Fruit fly (Drosophila melanogaster) whole organism, wandering third instar larva: ENCODE measurements around the gene Tdh.

Experiments
- Abd-B ChIP-seq: fragments of >200 bp; optimal IDR thresholded peaks from 2 replicates; lab custom pipeline; 2017; ENCODE audit warnings: missing biosample characterization, missing genetic modification characterization
- CG32264 ChIP-seq: fragments of 200-800 bp; sonication (Bioruptor generic); optimal IDR thresholded peaks from 2 replicates; lab custom pipeline; 2016; ENCODE audit warnings: missing biosample characterization, missing genetic modification characterization
- CG9705 ChIP-seq: fragments of 200-800 bp; sonication (Bioruptor generic); optimal IDR thresholded peaks from 2 replicates; lab custom pipeline; 2018; ENCODE audit warnings: missing biosample characterization, mild to moderate bottlenecking, missing genetic modification characterization
- CrebA ChIP-seq: fragments of 200-800 bp; sonication (Bioruptor generic); optimal IDR thresholded peaks from 2 replicates; lab custom pipeline; 2016; ENCODE audit warnings: missing biosample characterization, mild to moderate bottlenecking, missing genetic modification characterization, borderline replicate concordance
- Dfd ChIP-seq: fragments of >200 bp; optimal IDR thresholded peaks from 2 replicates; lab custom pipeline; 2017; ENCODE audit warnings: missing biosample characterization, missing genetic modification characterization
- Dif ChIP-seq: fragments of 200-275, 200-300 bp; sonication (Bioruptor generic); optimal IDR thresholded peaks from 2 replicates; lab custom pipeline; 2018; ENCODE audit warnings: missing biosample characterization, missing genetic modification characterization; ENCODE audit not compliant: partially characterized antibody
- GATAd ChIP-seq: sonication (Bioruptor generic); optimal IDR thresholded peaks from 2 replicates; lab custom pipeline; 2016; ENCODE audit warnings: missing biosample characterization, missing genetic modification characterization
- HLH106 ChIP-seq: fragments of 200-800 bp; optimal IDR thresholded peaks from 3 replicates; lab custom pipeline; 2019; ENCODE audit warnings: missing biosample characterization, mild to moderate bottlenecking, missing genetic modification characterization, moderate library complexity
- Hnf4 ChIP-seq: fragments of 200-800 bp; sonication (Bioruptor generic); optimal IDR thresholded peaks from 2 replicates; lab custom pipeline; 2016; ENCODE audit warnings: missing biosample characterization, mild to moderate bottlenecking, missing genetic modification characterization
- Hr78 ChIP-seq: fragments of >200 bp; optimal IDR thresholded peaks from 2 replicates; lab custom pipeline; 2017; ENCODE audit warnings: missing biosample characterization, missing genetic modification characterization
- Hr83 ChIP-seq: fragments of 200-300 bp; sonication (Bioruptor generic); optimal IDR thresholded peaks from 2 replicates; lab custom pipeline; 2016; ENCODE audit warnings: missing biosample characterization, mild to moderate bottlenecking, missing genetic modification characterization, moderate library complexity; ENCODE audit not compliant: poor library complexity, severe bottlenecking
- Jra ChIP-seq: sonication (Bioruptor generic); optimal IDR thresholded peaks from 2 replicates; lab custom pipeline; 2016; ENCODE audit warnings: missing biosample characterization, missing genetic modification characterization
- Mio ChIP-seq: sonication (Bioruptor generic); optimal IDR thresholded peaks from 2 replicates; lab custom pipeline; 2016; ENCODE audit warnings: missing biosample characterization, missing genetic modification characterization
- Myc ChIP-seq: fragments of >200 bp; optimal IDR thresholded peaks from 2 replicates; lab custom pipeline; 2017
- OdsH ChIP-seq: fragments of 200-800 bp; sonication (Bioruptor generic); optimal IDR thresholded peaks from 2 replicates; lab custom pipeline; 2016; ENCODE audit warnings: missing biosample characterization, mild to moderate bottlenecking, missing genetic modification characterization
- Rel ChIP-seq, 2 experiments: fragments of 200-800 bp; sonication (Bioruptor generic) in 1 of 2; optimal IDR thresholded peaks; 2 replicates in 1 of 2; 3 replicates in 1 of 2; lab custom pipeline; 2016 to 2019; ENCODE audit warnings: mild to moderate bottlenecking in 2 of 2, missing biosample characterization in 2 of 2, missing genetic modification characterization in 2 of 2, moderate library complexity in 1 of 2
- Sp1 ChIP-seq: fragments of 200-800 bp; sonication (Bioruptor generic); optimal IDR thresholded peaks from 3 replicates; lab custom pipeline; 2019; ENCODE audit warnings: missing biosample characterization, mild to moderate bottlenecking, missing genetic modification characterization, moderate library complexity
- Vsx2 ChIP-seq: fragments of 200-300, 225-300 bp; sonication (Bioruptor generic); optimal IDR thresholded peaks from 2 replicates; lab custom pipeline; 2018; ENCODE audit warnings: missing biosample characterization, missing genetic modification characterization; ENCODE audit not compliant: partially characterized antibody
- br ChIP-seq: fragments of 200-800 bp; sonication (Bioruptor generic); optimal IDR thresholded peaks from 2 replicates; lab custom pipeline; 2016; ENCODE audit warnings: missing biosample characterization, missing genetic modification characterization
- brk ChIP-seq: fragments of 200-800 bp; sonication (Bioruptor generic); optimal IDR thresholded peaks from 2 replicates; lab custom pipeline; 2016; ENCODE audit warnings: missing biosample characterization, mild to moderate bottlenecking, missing genetic modification characterization
- dl ChIP-seq, 2 experiments: fragments of 175-275, 200-275 bp in 1 of 2; fragments of 200-275 bp in 1 of 2; sonication (Bioruptor generic); optimal IDR thresholded peaks; lab custom pipeline; 2018; ENCODE audit warnings: mild to moderate bottlenecking in 2 of 2, missing biosample characterization in 2 of 2, missing genetic modification characterization in 2 of 2, moderate library complexity in 2 of 2; ENCODE audit not compliant: partially characterized antibody in 2 of 2, insufficient read depth in 1 of 2
- dmrt93B ChIP-seq: fragments of 200-800 bp; sonication (Bioruptor generic); optimal IDR thresholded peaks from 2 replicates; lab custom pipeline; 2018; ENCODE audit warnings: missing biosample characterization, mild to moderate bottlenecking, missing genetic modification characterization
- dsf ChIP-seq: sonication (Bioruptor generic); optimal IDR thresholded peaks from 2 replicates; lab custom pipeline; 2016; ENCODE audit warnings: missing biosample characterization, missing genetic modification characterization, borderline replicate concordance
- ey ChIP-seq: fragments of 200-800 bp; sonication (Bioruptor generic); optimal IDR thresholded peaks from 2 replicates; lab custom pipeline; 2016; ENCODE audit warnings: missing biosample characterization, missing genetic modification characterization
- foxo ChIP-seq, 2 experiments: fragments of 200-800 bp; sonication (Bioruptor generic); optimal IDR thresholded peaks; 2 replicates in 1 of 2; 3 replicates in 1 of 2; lab custom pipeline; 2016 to 2017; ENCODE audit warnings: missing biosample characterization in 2 of 2, missing genetic modification characterization in 2 of 2
- fru ChIP-seq: fragments of 200-800 bp; sonication (Bioruptor generic); optimal IDR thresholded peaks from 3 replicates; lab custom pipeline; 2016; ENCODE audit warnings: missing biosample characterization, mild to moderate bottlenecking, missing genetic modification characterization
- h ChIP-seq: fragments of 200-800 bp; sonication (Bioruptor generic); optimal IDR thresholded peaks from 3 replicates; lab custom pipeline; 2016; ENCODE audit warnings: missing biosample characterization, mild to moderate bottlenecking, missing genetic modification characterization
- jim ChIP-seq: fragments of 175-275, 200-325 bp; sonication (Bioruptor generic); optimal IDR thresholded peaks from 2 replicates; lab custom pipeline; 2016; ENCODE audit warnings: missing biosample characterization, mild to moderate bottlenecking, missing genetic modification characterization
- lola ChIP-seq: fragments of >200 bp; optimal IDR thresholded peaks from 2 replicates; lab custom pipeline; 2017; ENCODE audit warnings: missing biosample characterization, missing genetic modification characterization
- pan ChIP-seq: fragments of >200 bp; optimal IDR thresholded peaks from 2 replicates; lab custom pipeline; 2017
- psq ChIP-seq: fragments of 200-800 bp; sonication (Bioruptor generic); optimal IDR thresholded peaks from 3 replicates; lab custom pipeline; 2017; ENCODE audit warnings: missing biosample characterization, mild to moderate bottlenecking, missing genetic modification characterization, moderate library complexity
- rgr ChIP-seq: fragments of 200-800 bp; sonication (Bioruptor generic); optimal IDR thresholded peaks from 3 replicates; lab custom pipeline; 2016; ENCODE audit warnings: missing biosample characterization, mild to moderate bottlenecking, missing genetic modification characterization
- sage ChIP-seq: fragments of 200-800 bp; sonication (Bioruptor generic); optimal IDR thresholded peaks from 2 replicates; lab custom pipeline; 2016; ENCODE audit warnings: missing biosample characterization, mild to moderate bottlenecking, missing genetic modification characterization
- sv ChIP-seq: fragments of 200-800 bp; sonication (Bioruptor generic); optimal IDR thresholded peaks from 3 replicates; lab custom pipeline; 2016; ENCODE audit warnings: missing biosample characterization, missing genetic modification characterization
- tai ChIP-seq: sonication (Bioruptor generic); optimal IDR thresholded peaks from 2 replicates; lab custom pipeline; 2016; ENCODE audit warnings: missing biosample characterization, missing genetic modification characterization
- usp ChIP-seq: fragments of >200 bp; optimal IDR thresholded peaks from 2 replicates; lab custom pipeline; 2017; ENCODE audit warnings: missing biosample characterization, missing genetic modification characterization
- woc ChIP-seq: sonication (Bioruptor generic); optimal IDR thresholded peaks from 2 replicates; lab custom pipeline; 2016; ENCODE audit warnings: missing biosample characterization, mild to moderate bottlenecking, missing genetic modification characterization

Gene Tdh

DNA sequence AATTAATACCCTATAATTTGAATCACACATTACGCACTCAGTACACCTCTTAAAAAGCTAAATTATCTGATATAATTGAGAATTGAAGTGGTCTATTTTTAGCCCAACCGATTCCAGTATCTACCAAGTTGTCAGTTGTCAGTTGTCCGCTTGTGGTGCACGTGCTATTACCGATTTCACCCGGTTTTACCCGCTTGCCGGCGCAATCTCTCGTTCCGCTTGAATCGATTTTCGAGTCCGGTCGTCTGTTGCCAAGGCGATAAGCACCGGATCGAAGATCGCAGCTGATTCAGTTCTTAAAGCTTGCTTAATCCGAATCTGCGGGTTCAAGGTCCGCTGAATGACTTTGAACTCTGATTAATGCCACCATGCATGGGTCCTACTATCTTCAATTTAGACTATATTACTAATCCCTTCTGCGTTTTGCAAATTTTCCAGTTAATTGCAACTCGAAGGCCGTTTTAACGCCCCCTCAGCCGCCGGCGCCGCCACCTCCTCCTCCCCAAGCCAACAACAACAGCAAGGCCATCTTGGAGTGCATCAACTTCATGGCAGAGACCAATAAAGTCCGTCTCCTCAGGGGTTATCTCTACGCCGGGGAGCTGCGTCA, 44.9 kb downstream of the Tdh start:
- no peak for TF ChIP-seq Abd-B (GFP tag; lab: Kevin White, UChicago)
- no peak for TF ChIP-seq Jra (GFP tag; lab: Kevin White, UChicago)
- TF ChIP-seq CG9705 (GFP tag; lab: Kevin White, UChicago), result no peak
- no peak for TF ChIP-seq Sp1 (GFP tag; lab: Kevin White, UChicago)
- TF ChIP-seq rgr (GFP tag; lab: Kevin White, UChicago), result no peak
- no peak for TF ChIP-seq GATAd (GFP tag; lab: Kevin White, UChicago)
- no peak for TF ChIP-seq psq
- TF ChIP-seq CG32264, result no peak
- TF ChIP-seq h, result no peak
- TF ChIP-seq brk, result no peak
- TF ChIP-seq dsf (GFP tag; lab: Kevin White, UChicago), result no peak

DNA sequence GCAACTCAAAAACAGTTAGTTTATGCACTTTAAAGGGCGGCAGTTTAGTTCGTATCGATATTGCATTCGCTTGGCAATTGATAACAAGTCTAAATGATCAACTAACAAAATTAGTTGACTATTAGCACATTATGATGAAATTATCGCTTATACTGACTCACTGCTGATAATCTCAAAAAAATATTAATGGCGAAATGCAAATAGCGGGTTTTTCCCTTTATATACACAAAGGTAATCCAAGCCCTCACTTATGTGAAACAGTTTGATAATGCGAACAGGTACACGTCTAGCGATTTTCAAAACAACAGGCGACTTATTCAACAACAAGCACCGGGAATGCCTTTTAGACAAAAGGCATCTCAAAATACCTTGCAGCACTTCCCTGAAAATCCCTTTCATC, 47.4 kb downstream of the Tdh start:
- TF ChIP-seq lola (no peak), GATAd (GFP tag; lab: Kevin White, UChicago) (no peak), jim (GFP tag; lab: Kevin White, UChicago) (no peak), dl (GFP tag; optimal IDR thresholded peaks at IDR 0.05; lab: Kevin White, UChicago; ENCODE audit: insufficient read depth in 1 of 2, partially characterized antibody in 2 of 2) (no peak), Rel (GFP tag; optimal IDR thresholded peaks at IDR 0.05; lab: Kevin White, UChicago) (no peak), Rel (tag; optimal IDR thresholded peaks at IDR 0.05; lab: Kevin White, UChicago) (peak; percentile 97), brk (no peak), CG32264 (no peak), ey (GFP tag; lab: Kevin White, UChicago) (no peak)

dm6 chr3L:20516519-20517178, 49.9 kb downstream of the Tdh start:
- peak; percentile 65 for TF ChIP-seq h
- no peak for TF ChIP-seq dmrt93B
- TF ChIP-seq psq, result no peak
- TF ChIP-seq Hr78 (GFP tag; lab: Kevin White, UChicago), result no peak
- TF ChIP-seq brk, result peak; percentile 4
- no peak for TF ChIP-seq Rel (GFP tag; optimal IDR thresholded peaks at IDR 0.05; lab: Kevin White, UChicago)
- TF ChIP-seq Rel (tag; optimal IDR thresholded peaks at IDR 0.05; lab: Kevin White, UChicago), result peak; percentile 96
- TF ChIP-seq woc, result no peak
- TF ChIP-seq OdsH, result peak; percentile 56
- peak; percentile 63 for TF ChIP-seq rgr (GFP tag; lab: Kevin White, UChicago)
- peak; percentile 34 for TF ChIP-seq fru (GFP tag; lab: Kevin White, UChicago)
- TF ChIP-seq HLH106 (tag; lab: Kevin White, UChicago), result peak; percentile 64
- TF ChIP-seq foxo (GFP tag; optimal IDR thresholded peaks at IDR 0.05; lab: Kevin White, UChicago), result peak in 1 of 2 experiments; percentile 63
- peak; percentile 16 for TF ChIP-seq br (GFP tag; lab: Kevin White, UChicago)
- peak; percentile 56 for TF ChIP-seq Sp1 (GFP tag; lab: Kevin White, UChicago)

- TF ChIP-seq ey (GFP tag; lab: Kevin White, UChicago) (no peak), GATAd (GFP tag; lab: Kevin White, UChicago) (no peak), Dif (peak; percentile 37), CG32264 (no peak), woc (no peak), Dfd (GFP tag; lab: Kevin White, UChicago) (no peak), Abd-B (GFP tag; lab: Kevin White, UChicago) (no peak), Mio (GFP tag; lab: Kevin White, UChicago) (no peak), psq (peak; percentile 86), CrebA (GFP tag; lab: Kevin White, UChicago) (peak; percentile 46), lola (no peak), Hr83 (GFP tag; lab: Kevin White, UChicago) (peak; percentile 83), sv (GFP tag; lab: Kevin White, UChicago) (no peak), pan (lab: Kevin White, UChicago) (no peak), fru (GFP tag; lab: Kevin White, UChicago) (no peak), dl (GFP tag; optimal IDR thresholded peaks at IDR 0.05; lab: Kevin White, UChicago; ENCODE audit: insufficient read depth in 1 of 2, partially characterized antibody in 2 of 2) (peak in 1 of 2 experiments; percentile 77), tai (GFP tag; lab: Kevin White, UChicago) (no peak), HLH106 (tag; lab: Kevin White, UChicago) (no peak), dsf (GFP tag; lab: Kevin White, UChicago) (no peak), brk (no peak), Hr78 (GFP tag; lab: Kevin White, UChicago) (no peak), Hnf4 (GFP tag; lab: Kevin White, UChicago) (peak; percentile 11), h (no peak), sage (GFP tag; lab: Kevin White, UChicago) (no peak), jim (GFP tag; lab: Kevin White, UChicago) (no peak), Jra (GFP tag; lab: Kevin White, UChicago) (peak; percentile 90), Rel (GFP tag; optimal IDR thresholded peaks at IDR 0.05; lab: Kevin White, UChicago) (no peak), Rel (tag; optimal IDR thresholded peaks at IDR 0.05; lab: Kevin White, UChicago) (peak; percentile 84), rgr (GFP tag; lab: Kevin White, UChicago) (no peak), Myc (lab: Kevin White, UChicago) (no peak), usp (no peak), CG9705 (GFP tag; lab: Kevin White, UChicago) (no peak), Sp1 (GFP tag; lab: Kevin White, UChicago) (no peak), Vsx2 (GFP tag; lab: Kevin White, UChicago) (no peak)
Measured at dm6 chr3L:20517179-20517834, 50.6 kb downstream of the Tdh start.
